Worm (Caenorhabditis elegans) whole organism, young adult: ENCODE results near the gene evl-18.

Source experiments
- C06A6.2 ChIP-seq: fragments of 200-800 bp; sonication (Bioruptor generic); conservative IDR thresholded peaks from 2 replicates; pipeline ENCODE4 v1.3.6; 2022; ENCODE audit warnings: missing genetic modification characterization, missing compliant biosample characterization
- D2030.7 ChIP-seq: fragments of 200-800 bp; sonication (Bioruptor generic); IDR thresholded peaks from 2 replicates; pipeline ENCODE4 v1.3.6; 2022; ENCODE audit warnings: missing genetic modification reagents, missing genetic modification characterization, missing compliant biosample characterization
- F10E7.11 ChIP-seq: sonication (generic microtip); optimal IDR thresholded peaks from 2 replicates; lab custom pipeline; 2017; ENCODE audit warnings: mild to moderate bottlenecking, missing genetic modification characterization, moderate library complexity, missing compliant biosample characterization
- F22D6.2 ChIP-seq: sonication (generic microtip); optimal IDR thresholded peaks from 2 replicates; lab custom pipeline; 2016; ENCODE audit warnings: mild to moderate bottlenecking, missing genetic modification characterization, missing compliant biosample characterization
- F39B2.1 ChIP-seq: fragments of 200-800 bp; sonication (Bioruptor generic); IDR thresholded peaks from 2 replicates; pipeline ENCODE4 v1.3.6; 2022; ENCODE audit warnings: missing genetic modification reagents, missing genetic modification characterization, missing compliant biosample characterization
- F57C9.4 ChIP-seq: sonication (generic microtip); optimal IDR thresholded peaks from 2 replicates; lab custom pipeline; 2017; ENCODE audit warnings: mild to moderate bottlenecking, missing genetic modification characterization, missing compliant biosample characterization
- K12H6.12 ChIP-seq: fragments of 200-800 bp; sonication (Bioruptor generic); optimal IDR thresholded peaks from 2 replicates; lab custom pipeline; 2018; ENCODE audit warnings: mild to moderate bottlenecking, missing genetic modification characterization, missing compliant biosample characterization
- attf-5 ChIP-seq: fragments of 200-800 bp; sonication (Bioruptor generic); optimal IDR thresholded peaks from 2 replicates; lab custom pipeline; 2018; ENCODE audit warnings: mild to moderate bottlenecking, missing genetic modification characterization, missing compliant biosample characterization
- attf-6 ChIP-seq: fragments of 200-800 bp; sonication (Bioruptor generic); IDR thresholded peaks from 2 replicates; pipeline ENCODE4 v1.3.6; 2022; ENCODE audit warnings: missing genetic modification reagents, missing genetic modification characterization, missing compliant biosample characterization
- ccch-3 ChIP-seq: fragments of 200-800 bp; sonication (Bioruptor generic); optimal IDR thresholded peaks from 2 replicates; lab custom pipeline; 2018; ENCODE audit warnings: mild to moderate bottlenecking, missing genetic modification characterization, missing compliant biosample characterization
- ceh-58 ChIP-seq: fragments of 200-800 bp; sonication (Bioruptor generic); IDR thresholded peaks from 2 replicates; pipeline ENCODE4 v1.3.6; 2022; ENCODE audit warnings: missing genetic modification characterization, missing compliant biosample characterization
- ceh-91 ChIP-seq: fragments of 200-800 bp; sonication (Bioruptor generic); IDR thresholded peaks from 2 replicates; pipeline ENCODE4 v1.3.6; 2022; ENCODE audit warnings: missing genetic modification reagents, missing genetic modification characterization, missing compliant biosample characterization
- chd-7 ChIP-seq: sonication (generic microtip); optimal IDR thresholded peaks from 2 replicates; lab custom pipeline; 2016; ENCODE audit warnings: mild to moderate bottlenecking, missing genetic modification characterization, moderate library complexity, missing compliant biosample characterization
- egl-18 ChIP-seq: fragments of 200-800 bp; sonication (Bioruptor generic); IDR thresholded peaks from 2 replicates; pipeline ENCODE4 v1.3.6; 2022; ENCODE audit warnings: missing genetic modification reagents, missing genetic modification characterization, missing compliant biosample characterization
- egl-44 ChIP-seq: fragments of 200-800 bp; sonication (Bioruptor generic); IDR thresholded peaks from 2 replicates; pipeline ENCODE4 v1.3.6; 2022; ENCODE audit warnings: missing genetic modification reagents, missing genetic modification characterization, missing compliant biosample characterization
- ekl-4 ChIP-seq: fragments of 200-800 bp; sonication (Bioruptor generic); IDR thresholded peaks from 2 replicates; pipeline ENCODE4 v1.3.6; 2022; ENCODE audit warnings: missing genetic modification reagents, missing genetic modification characterization, missing compliant biosample characterization
- ets-4 ChIP-seq: fragments of 200-800 bp; sonication (Bioruptor generic); optimal IDR thresholded peaks from 2 replicates; lab custom pipeline; 2018; ENCODE audit warnings: mild to moderate bottlenecking, missing genetic modification characterization, missing compliant biosample characterization
- fkh-3 ChIP-seq: sonication (generic microtip); optimal IDR thresholded peaks from 2 replicates; lab custom pipeline; 2016; ENCODE audit warnings: mild to moderate bottlenecking, missing genetic modification characterization, missing compliant biosample characterization
- him-1 ChIP-seq: sonication (generic microtip); optimal IDR thresholded peaks from 2 replicates; lab custom pipeline; 2016; ENCODE audit warnings: missing genotype, missing genetic modification reagents, missing genetic modification characterization, missing compliant biosample characterization
- hlh-26 ChIP-seq: fragments of 200-800 bp; sonication (Bioruptor generic); conservative IDR thresholded peaks from 2 replicates; pipeline ENCODE4 v1.3.6; 2022; ENCODE audit warnings: missing genetic modification reagents, missing genetic modification characterization, missing compliant biosample characterization
- hmg-1.2 ChIP-seq: fragments of 200-800 bp; sonication (Bioruptor generic); IDR thresholded peaks from 2 replicates; pipeline ENCODE4 v1.3.6; 2022; ENCODE audit warnings: missing genetic modification reagents, missing genetic modification characterization, missing compliant biosample characterization
- hrde-1 ChIP-seq: sonication (generic microtip); optimal IDR thresholded peaks from 2 replicates; lab custom pipeline; 2016; ENCODE audit warnings: missing genetic modification characterization, mild to moderate bottlenecking, missing compliant biosample characterization, moderate library complexity, missing genotype, missing genetic modification reagents, borderline replicate concordance
- hsf-1 ChIP-seq: fragments of 200-800 bp; sonication (Bioruptor generic); IDR thresholded peaks from 2 replicates; pipeline ENCODE4 v1.3.6; 2022; ENCODE audit warnings: missing genetic modification reagents, missing genetic modification characterization, missing compliant biosample characterization
- let-607 ChIP-seq, 2 experiments: fragments of 200-800 bp in 1 of 2; sonication (Bioruptor generic) in 1 of 2; sonication (generic microtip) in 1 of 2; optimal IDR thresholded peaks; 2 replicates each; lab custom pipeline; 2016 to 2018; ENCODE audit warnings: mild to moderate bottlenecking in 2 of 2, missing compliant biosample characterization in 2 of 2, missing genetic modification characterization in 2 of 2, moderate library complexity in 2 of 2, missing genotype in 1 of 2
- lin-35 ChIP-seq, 3 experiments: fragments of 150-350 bp in 2 of 3; sonication (generic microtip) in 1 of 3; optimal IDR thresholded peaks; 2 replicates each; lab custom pipeline; 2014 to 2018; ENCODE audit warnings: missing biosample characterization in 3 of 3, missing genetic modification characterization in 3 of 3, missing genetic modification reagents in 3 of 3
- mcd-1 ChIP-seq: fragments of 200-800 bp; sonication (Bioruptor generic); IDR thresholded peaks from 2 replicates; pipeline ENCODE4 v1.3.6; 2022; ENCODE audit warnings: missing genetic modification reagents, missing genetic modification characterization, missing compliant biosample characterization
- mel-28 ChIP-seq: sonication (generic microtip); optimal IDR thresholded peaks from 2 replicates; lab custom pipeline; 2016; ENCODE audit warnings: borderline replicate concordance, mild to moderate bottlenecking, missing genetic modification characterization, missing compliant biosample characterization
- mxl-1 ChIP-seq: sonication (generic microtip); optimal IDR thresholded peaks from 2 replicates; lab custom pipeline; 2016; ENCODE audit warnings: missing genetic modification characterization, missing compliant biosample characterization
- nfyb-1 ChIP-seq: fragments of 200-800 bp; sonication (Bioruptor generic); IDR thresholded peaks from 2 replicates; pipeline ENCODE4 v1.3.6; 2022; ENCODE audit warnings: missing genetic modification reagents, missing genetic modification characterization, missing compliant biosample characterization
- rcor-1 ChIP-seq: fragments of 200-800 bp; sonication (Bioruptor generic); IDR thresholded peaks from 2 replicates; pipeline ENCODE4 v1.3.6; 2022; ENCODE audit warnings: missing genetic modification reagents, missing genetic modification characterization, missing compliant biosample characterization
- sea-2 ChIP-seq: fragments of 200-800 bp; sonication (Bioruptor generic); IDR thresholded peaks from 2 replicates; pipeline ENCODE4 v1.3.6; 2022; ENCODE audit warnings: missing genetic modification characterization, missing compliant biosample characterization
- snpc-3.4 ChIP-seq: sonication (generic microtip); optimal IDR thresholded peaks from 2 replicates; lab custom pipeline; 2017; ENCODE audit warnings: missing genetic modification characterization, mild to moderate bottlenecking, missing compliant biosample characterization, antibody characterized with exemption, moderate library complexity, missing genotype, missing genetic modification reagents
- snpc-4 ChIP-seq, 5 experiments: fragments of 150-350 bp in 1 of 5; sonication (generic microtip) in 4 of 5; optimal IDR thresholded peaks; 2 replicates each; lab custom pipeline; 2014 to 2018; ENCODE audit warnings: missing genetic modification characterization in 5 of 5, missing biosample characterization in 3 of 5, antibody characterized with exemption in 2 of 5, mild to moderate bottlenecking in 2 of 5, missing compliant biosample characterization in 2 of 5, missing genotype in 2 of 5, moderate library complexity in 2 of 5, missing genetic modification reagents in 1 of 5
- tlf-1 ChIP-seq: fragments of 200-800 bp; sonication (Bioruptor generic); optimal IDR thresholded peaks from 2 replicates; lab custom pipeline; 2018; ENCODE audit warnings: mild to moderate bottlenecking, missing genetic modification characterization, missing compliant biosample characterization
- zfh-2 ChIP-seq: fragments of 200-800 bp; sonication (Bioruptor generic); conservative IDR thresholded peaks from 2 replicates; pipeline ENCODE4 v1.3.6; 2022; ENCODE audit warnings: missing genetic modification reagents, missing genetic modification characterization, missing compliant biosample characterization
- ztf-18 ChIP-seq: sonication (generic microtip); optimal IDR thresholded peaks from 2 replicates; lab custom pipeline; 2016; ENCODE audit warnings: missing genotype, mild to moderate bottlenecking, missing genetic modification characterization, missing compliant biosample characterization

Gene evl-18

DNA sequence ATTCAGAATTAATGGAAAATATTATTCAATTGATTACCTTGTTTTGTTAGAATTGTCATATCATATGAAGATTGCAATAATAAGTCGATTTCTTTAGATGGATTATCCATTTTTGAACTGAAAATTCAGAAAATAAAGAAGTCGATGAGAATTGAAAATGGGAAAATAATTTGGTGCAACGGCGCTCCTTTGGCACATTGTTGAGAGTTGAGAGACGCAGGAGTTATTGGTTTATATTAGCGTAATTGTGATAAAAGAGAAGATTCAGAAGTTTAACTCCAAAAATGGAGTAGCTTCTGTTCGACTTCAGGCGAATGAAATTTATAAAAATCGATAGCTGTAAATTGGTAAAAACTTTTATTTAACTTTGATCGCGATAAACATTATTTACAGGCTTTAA lies 15.3 kb downstream of the evl-18 start, which contains the start of gene C14B1.8 (continued):
- TF ChIP-seq rcor-1 (GFP tag; lab: Robert Waterston, UW) (no peak), hsf-1 (peak; percentile 45; the same call in 1 of the 2 replicates), him-1 (tag; lab: Kevin White, UChicago) (peak; percentile 74), D2030.7 (GFP tag; lab: Robert Waterston, UW) (no peak; the same call in 1 of the 2 replicates), attf-6 (0 out of 2 replicates have a peak, but pooled peaks have one; percentile 36), K12H6.12 (tag; lab: Kevin White, UChicago) (no peak), ztf-18 (tag; lab: Kevin White, UChicago) (no peak), let-607 (tag; optimal IDR thresholded peaks at IDR 0.05; lab: Kevin White, UChicago) (no peak), lin-35 (GFP tag; optimal IDR thresholded peaks at IDR 0.05; lab: Kevin White, UChicago) (no peak), snpc-3.4 (tag; lab: Kevin White, UChicago) (peak; percentile 34), C06A6.2 (GFP tag; lab: Robert Waterston, UW) (no peak), hrde-1 (tag; lab: Kevin White, UChicago) (peak; percentile 23), attf-5 (GFP tag; lab: Kevin White, UChicago) (no peak), hlh-26 (GFP tag; lab: Robert Waterston, UW) (no peak), hmg-1.2 (no peak), ceh-58 (GFP tag; lab: Robert Waterston, UW) (no peak), ekl-4 (GFP tag; lab: Robert Waterston, UW) (0 out of 2 replicates have a peak, but pooled peaks have one; percentile 23), F22D6.2 (tag; lab: Kevin White, UChicago) (no peak), tlf-1 (GFP tag; lab: Kevin White, UChicago) (no peak), snpc-4 (GFP tag; optimal IDR thresholded peaks at IDR 0.05; lab: Kevin White, UChicago) (no peak), snpc-4 (tag; optimal IDR thresholded peaks at IDR 0.05; lab: Kevin White, UChicago) (no peak), ccch-3 (GFP tag; lab: Kevin White, UChicago) (no peak), fkh-3 (no peak), mel-28 (tag; lab: Kevin White, UChicago) (no peak), nfyb-1 (GFP tag; lab: Robert Waterston, UW) (no peak)

- TF ChIP-seq mcd-1 (peak; percentile 51; the same call in 1 of the 2 replicates), F22D6.2 (tag; lab: Kevin White, UChicago) (no peak)
- TF ChIP-seq, all 124 proteins: peak for 1
These were observed 18.7 kb downstream of the evl-18 start for ce11 chrIII:3716073-3716659.

- no peak for TF ChIP-seq F57C9.4 (tag; lab: Kevin White, UChicago)
- no peak for TF ChIP-seq sea-2 (GFP tag; lab: Robert Waterston, UW)
- no peak for TF ChIP-seq egl-18 (GFP tag; lab: Robert Waterston, UW)
- TF ChIP-seq mxl-1 (tag; lab: Kevin White, UChicago), result no peak
- TF ChIP-seq ets-4 (GFP tag; lab: Kevin White, UChicago), result no peak
- TF ChIP-seq F10E7.11 (tag; lab: Kevin White, UChicago), result no peak
- TF ChIP-seq chd-7 (tag; lab: Kevin White, UChicago), result no peak
- TF ChIP-seq ceh-91, result no peak
- no peak for TF ChIP-seq zfh-2 (GFP tag; lab: Robert Waterston, UW)
- no peak for TF ChIP-seq F39B2.1
- no peak for TF ChIP-seq egl-44 (GFP tag; lab: Robert Waterston, UW)
- no peak for TF ChIP-seq let-607 (tag; optimal IDR thresholded peaks at IDR 0.05; lab: Kevin White, UChicago)
- TF ChIP-seq, all 124 proteins: peak for 0
These were observed 21.7 kb downstream of the evl-18 start, which contains the start of gene nrde-1 for ce11 chrIII:3713163-3713562. Gene nrde-1, plus strand, starts transcription at chrIII:3713463.
